Fruit fly (Drosophila melanogaster) whole organism, embryonic: Measurements from ENCODE around the gene CG10211.

Experiments
- Adf1 ChIP-seq: fragments of 200-800 bp; sonication (Bioruptor generic); IDR thresholded peaks from 2 replicates; pipeline ENCODE4 v1.3.6; 2022; ENCODE audit warnings: missing biosample characterization, missing genetic modification characterization
- Aef1 ChIP-seq: fragments of 200-800 bp; sonication (Bioruptor generic); IDR thresholded peaks from 3 replicates; pipeline ENCODE4 v1.3.6; 2022; ENCODE audit warnings: missing biosample characterization, missing genetic modification characterization
- Asciz ChIP-seq: fragments of 200-800 bp; sonication (Bioruptor generic); optimal IDR thresholded peaks from 2 replicates; lab custom pipeline; 2017; ENCODE audit warnings: missing biosample characterization, mild to moderate bottlenecking, missing genetic modification characterization, missing genetic modification reagents
- CG11093 ChIP-seq: fragments of 200-800 bp; sonication (Bioruptor generic); IDR thresholded peaks from 3 replicates; pipeline ENCODE4 v1.3.6; 2022; ENCODE audit warnings: missing biosample characterization, missing genetic modification characterization
- CG11695 ChIP-seq: fragments of 200-800 bp; sonication (Bioruptor generic); IDR thresholded peaks from 3 replicates; pipeline ENCODE4 v1.3.6; 2022; ENCODE audit warnings: missing biosample characterization, missing genetic modification characterization
- CG12155 ChIP-seq: fragments of 200-800 bp; sonication (Bioruptor generic); optimal IDR thresholded peaks from 3 replicates; lab custom pipeline; 2016; ENCODE audit warnings: missing biosample characterization, missing genetic modification characterization
- CG12659 ChIP-seq: fragments of 200-800 bp; sonication (Bioruptor generic); optimal IDR thresholded peaks from 3 replicates; lab custom pipeline; 2017; ENCODE audit warnings: mild to moderate bottlenecking, missing biosample characterization, missing genetic modification reagents, missing genetic modification characterization
- CG13296 ChIP-seq: fragments of 200-800 bp; sonication (Bioruptor generic); optimal IDR thresholded peaks from 3 replicates; lab custom pipeline; 2018; ENCODE audit warnings: missing biosample characterization, mild to moderate bottlenecking, missing genetic modification characterization
- CG15011 ChIP-seq: fragments of 200-800 bp; sonication (Bioruptor generic); optimal IDR thresholded peaks from 3 replicates; lab custom pipeline; 2018; ENCODE audit warnings: missing biosample characterization, mild to moderate bottlenecking, missing genetic modification characterization
- CG2199 ChIP-seq: fragments of 200-800 bp; sonication (Bioruptor generic); IDR thresholded peaks from 3 replicates; pipeline ENCODE4 v1.3.6; 2022; ENCODE audit warnings: missing biosample characterization, missing genetic modification characterization
- CG2712 ChIP-seq: fragments of 200-800 bp; optimal IDR thresholded peaks from 3 replicates; lab custom pipeline; 2019; ENCODE audit warnings: missing biosample characterization, mild to moderate bottlenecking, missing genetic modification characterization, moderate library complexity
- CG6272 ChIP-seq: fragments of 200-800 bp; sonication (Bioruptor generic); IDR thresholded peaks from 2 replicates; pipeline ENCODE4 v1.3.6; 2022; ENCODE audit warnings: missing biosample characterization, missing genetic modification characterization
- CG8924 ChIP-seq: fragments of 200-800 bp; optimal IDR thresholded peaks from 3 replicates; lab custom pipeline; 2019; ENCODE audit warnings: missing biosample characterization, mild to moderate bottlenecking, missing genetic modification characterization, moderate library complexity
- CG9215 ChIP-seq: fragments of 200-800 bp; sonication (Bioruptor generic); IDR thresholded peaks from 2 replicates; pipeline ENCODE4 v1.3.6; 2022; ENCODE audit warnings: missing biosample characterization, missing genetic modification characterization
- CG9437 ChIP-seq: fragments of 200-800 bp; sonication (Bioruptor generic); optimal IDR thresholded peaks from 2 replicates; lab custom pipeline; 2018; ENCODE audit warnings: missing biosample characterization, mild to moderate bottlenecking, missing genetic modification characterization
- CHES-1-like ChIP-seq: fragments of 200-800 bp; sonication (Bioruptor generic); optimal IDR thresholded peaks from 2 replicates; lab custom pipeline; 2016; ENCODE audit warnings: missing biosample characterization, missing genetic modification characterization
- Chrac-16 ChIP-seq: fragments of 200-800 bp; sonication (Bioruptor generic); optimal IDR thresholded peaks from 3 replicates; lab custom pipeline; 2016; ENCODE audit warnings: missing biosample characterization, missing genetic modification characterization
- CoRest ChIP-seq: fragments of 200-800 bp; sonication (Bioruptor generic); optimal IDR thresholded peaks from 3 replicates; lab custom pipeline; 2018; ENCODE audit warnings: missing biosample characterization, mild to moderate bottlenecking, missing genetic modification characterization, moderate library complexity
- Deaf1 ChIP-seq: fragments of 200-800 bp; optimal IDR thresholded peaks from 3 replicates; lab custom pipeline; 2019; ENCODE audit warnings: missing biosample characterization, mild to moderate bottlenecking, missing genetic modification characterization, moderate library complexity
- Dek ChIP-seq: fragments of 200-800 bp; sonication (Bioruptor generic); optimal IDR thresholded peaks from 3 replicates; lab custom pipeline; 2019; ENCODE audit warnings: missing biosample characterization, mild to moderate bottlenecking, missing genetic modification characterization, moderate library complexity
- Ets65A ChIP-seq: fragments of 200-800 bp; sonication (Bioruptor generic); peaks from one replicate; lab custom pipeline; 2016; ENCODE audit warnings: missing biosample characterization, missing genetic modification characterization
- Fer3 ChIP-seq: fragments of 200-800 bp; sonication (Bioruptor generic); optimal IDR thresholded peaks from 2 replicates; lab custom pipeline; 2018; ENCODE audit warnings: missing biosample characterization, mild to moderate bottlenecking, missing genetic modification characterization, moderate library complexity
- Hmr ChIP-seq: fragments of 200-800 bp; sonication (Bioruptor generic); optimal IDR thresholded peaks from 3 replicates; lab custom pipeline; 2017; ENCODE audit warnings: mild to moderate bottlenecking, missing biosample characterization, missing genetic modification reagents, missing genetic modification characterization
- Mes4 ChIP-seq: fragments of 200-800 bp; sonication (Bioruptor generic); optimal IDR thresholded peaks from 2 replicates; lab custom pipeline; 2016; ENCODE audit warnings: missing biosample characterization, missing genetic modification characterization
- Myb ChIP-seq: fragments of 200-800 bp; sonication (Bioruptor generic); optimal IDR thresholded peaks from 2 replicates; lab custom pipeline; 2016; ENCODE audit warnings: missing biosample characterization, missing genetic modification characterization
- Oli ChIP-seq: fragments of 200-800 bp; sonication (Bioruptor generic); optimal IDR thresholded peaks from 2 replicates; lab custom pipeline; 2018; ENCODE audit warnings: missing biosample characterization, mild to moderate bottlenecking, missing genetic modification characterization, moderate library complexity
- Optix ChIP-seq: fragments of 200-800 bp; sonication (Bioruptor generic); IDR thresholded peaks from 3 replicates; pipeline ENCODE4 v1.3.6; 2022; ENCODE audit warnings: missing biosample characterization, missing genetic modification characterization
- Rfx ChIP-seq: fragments of 200-800 bp; sonication (Bioruptor generic); IDR thresholded peaks from 2 replicates; pipeline ENCODE4 v1.3.6; 2022; ENCODE audit warnings: missing biosample characterization, missing genetic modification characterization
- Sox100B ChIP-seq: fragments of 200-800 bp; sonication (Bioruptor generic); optimal IDR thresholded peaks from 3 replicates; lab custom pipeline; 2018; ENCODE audit warnings: missing biosample characterization, mild to moderate bottlenecking, missing genetic modification characterization
- Sox102F ChIP-seq: fragments of 200-800 bp; sonication (Bioruptor generic); optimal IDR thresholded peaks from 2 replicates; lab custom pipeline; 2018; ENCODE audit warnings: missing biosample characterization, mild to moderate bottlenecking, missing genetic modification characterization, moderate library complexity
- Stat92E ChIP-seq, 3 experiments: fragments of >200 bp in 2 of 3; fragments of 200-800 bp in 1 of 3; sonication (Bioruptor generic) in 1 of 3; optimal IDR thresholded peaks; 2 replicates each; lab custom pipeline; 2017 to 2019; ENCODE audit warnings: missing biosample characterization in 3 of 3, missing genetic modification characterization in 3 of 3, mild to moderate bottlenecking in 1 of 3, moderate library complexity in 1 of 3
- Tbp ChIP-seq: fragments of >200 bp; optimal IDR thresholded peaks from 2 replicates; lab custom pipeline; 2018; ENCODE audit warnings: missing biosample characterization, missing genetic modification characterization
- abd-A ChIP-seq: fragments of 200-800 bp; sonication (Bioruptor generic); optimal IDR thresholded peaks from 3 replicates; lab custom pipeline; 2019; ENCODE audit warnings: missing biosample characterization, mild to moderate bottlenecking, missing genetic modification characterization, moderate library complexity
- cwo ChIP-seq: fragments of 200-800 bp; sonication (Bioruptor generic); optimal IDR thresholded peaks from 3 replicates; lab custom pipeline; 2017; ENCODE audit warnings: missing biosample characterization, missing genetic modification characterization, mild to moderate bottlenecking, moderate library complexity, missing genetic modification reagents
- dmrt11E ChIP-seq: fragments of 200-800 bp; sonication (Bioruptor generic); optimal IDR thresholded peaks from 3 replicates; lab custom pipeline; 2018; ENCODE audit warnings: missing biosample characterization, mild to moderate bottlenecking, missing genetic modification characterization, moderate library complexity
- dysf ChIP-seq: fragments of 200-800 bp; sonication (Bioruptor generic); IDR thresholded peaks from 3 replicates; pipeline ENCODE4 v1.3.6; 2022; ENCODE audit warnings: missing biosample characterization, missing genetic modification characterization
- exex ChIP-seq: fragments of 200-800 bp; sonication (Bioruptor generic); optimal IDR thresholded peaks from 4 replicates; lab custom pipeline; 2018; ENCODE audit warnings: missing biosample characterization, mild to moderate bottlenecking, missing genetic modification characterization, moderate library complexity
- eyg ChIP-seq: fragments of 200-800 bp; sonication (Bioruptor generic); optimal IDR thresholded peaks from 3 replicates; lab custom pipeline; 2016; ENCODE audit warnings: missing biosample characterization, missing genetic modification characterization
- grau ChIP-seq: fragments of 200-800 bp; optimal IDR thresholded peaks from 3 replicates; lab custom pipeline; 2019; ENCODE audit warnings: missing biosample characterization, mild to moderate bottlenecking, missing genetic modification characterization, moderate library complexity
- kah ChIP-seq: fragments of 200-800 bp; sonication (Bioruptor generic); optimal IDR thresholded peaks from 2 replicates; lab custom pipeline; 2018; ENCODE audit warnings: missing biosample characterization, mild to moderate bottlenecking, missing genetic modification characterization
- row ChIP-seq: fragments of 200-800 bp; sonication (Bioruptor generic); IDR thresholded peaks from 3 replicates; pipeline ENCODE4 v1.3.6; 2022; ENCODE audit warnings: missing biosample characterization, missing genetic modification characterization
- sim ChIP-seq: fragments of 200-800 bp; sonication (Bioruptor generic); IDR thresholded peaks from 2 replicates; pipeline ENCODE4 v1.3.6; 2022; ENCODE audit warnings: missing biosample characterization, missing genetic modification characterization
- stc ChIP-seq: fragments of 200-800 bp; sonication (Bioruptor generic); IDR thresholded peaks from 2 replicates; pipeline ENCODE4 v1.3.6; 2022; ENCODE audit warnings: missing biosample characterization, missing genetic modification characterization
- sug ChIP-seq: fragments of 200-800 bp; optimal IDR thresholded peaks from 2 replicates; lab custom pipeline; 2019; ENCODE audit warnings: missing biosample characterization, mild to moderate bottlenecking, missing genetic modification characterization, moderate library complexity
- tll ChIP-seq, 2 experiments: fragments of 200-800 bp in 1 of 2; fragments of >200 bp in 1 of 2; sonication (Bioruptor generic) in 1 of 2; optimal IDR thresholded peaks; 2 replicates each; lab custom pipeline; 2017 to 2019; ENCODE audit warnings: missing biosample characterization in 2 of 2, missing genetic modification characterization in 2 of 2, mild to moderate bottlenecking in 1 of 2, moderate library complexity in 1 of 2
- twi ChIP-seq: fragments of 200-800 bp; optimal IDR thresholded peaks from 2 replicates; lab custom pipeline; 2019; ENCODE audit warnings: missing biosample characterization, mild to moderate bottlenecking, missing genetic modification characterization, moderate library complexity
- vnd ChIP-seq: fragments of 200-800 bp; sonication (Bioruptor generic); IDR thresholded peaks from 3 replicates; pipeline ENCODE4 v1.3.6; 2022; ENCODE audit warnings: missing biosample characterization, missing genetic modification characterization; ENCODE audit not compliant: partially characterized antibody

The CG10211 gene

dm6 chr2L:18564417-18564816 is 47.1 kb downstream of the CG10211 start (continued):
- TF ChIP-seq sim (GFP tag; lab: Robert Waterston, UW) (peak; percentile 13; the same call in 1 of the 2 replicates), Rfx (GFP tag; lab: Robert Waterston, UW) (peak; percentile 47), CG2199 (GFP tag; lab: Robert Waterston, UW) (0 out of 3 replicates have a peak, but pooled peaks have one; percentile 23), CG9437 (peak; percentile 33), Deaf1 (no peak), stc (no peak)

DNA sequence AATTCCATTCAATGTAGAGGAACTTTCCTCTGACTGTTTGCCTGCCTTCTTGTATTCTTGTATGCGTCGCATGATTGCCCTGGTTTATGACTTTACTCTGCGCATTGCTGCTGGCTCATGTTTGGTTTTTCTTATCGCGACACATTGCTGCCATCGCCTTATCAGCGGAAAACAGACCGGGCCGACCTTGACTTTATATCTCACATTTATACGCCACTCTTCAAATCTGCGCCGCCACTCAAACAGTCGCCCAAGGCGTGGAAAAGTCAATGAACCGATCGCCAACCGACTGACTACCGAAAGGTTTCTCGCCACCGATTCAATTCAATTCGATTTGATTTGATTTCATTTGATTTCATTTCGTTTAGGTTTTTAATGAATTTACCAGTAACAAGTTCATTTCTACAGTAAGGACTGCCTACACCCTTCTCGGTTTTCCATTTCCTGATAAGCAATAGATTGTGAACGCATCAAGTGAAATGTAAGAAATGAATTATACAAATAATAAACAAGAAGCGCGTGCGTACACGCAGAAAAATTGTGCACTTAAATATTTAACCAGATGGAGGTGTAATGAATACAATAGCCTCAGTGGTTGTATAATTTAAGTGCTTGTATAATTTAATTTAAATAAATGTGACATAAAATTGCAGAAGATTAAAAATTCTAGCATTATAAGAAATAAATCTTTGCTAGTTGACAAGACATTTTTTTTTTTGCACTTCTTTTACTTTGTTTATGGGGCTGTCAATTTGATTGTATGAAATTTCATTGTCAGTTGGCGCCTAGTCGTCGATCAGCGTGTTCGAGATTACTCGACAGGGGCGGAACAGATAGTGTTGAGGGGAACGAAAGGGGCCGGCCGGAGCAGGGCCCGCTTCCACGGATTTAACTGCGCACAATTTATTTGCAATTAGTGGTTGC is 49.2 kb downstream of the CG10211 start:
- peak; percentile 16 for TF ChIP-seq CG12155 (GFP tag; lab: Kevin White, UChicago)
- TF ChIP-seq CoRest (tag; lab: Kevin White, UChicago): peak; percentile 47
- TF ChIP-seq CG15011 (GFP tag; lab: Kevin White, UChicago): peak; percentile 31
- TF ChIP-seq cwo (GFP tag; lab: Kevin White, UChicago): peak; percentile 14
- TF ChIP-seq CG11093: no peak
- peak; percentile 73 for TF ChIP-seq row
- peak in 1 of 2 experiments; percentile 58 for TF ChIP-seq tll (GFP tag; optimal IDR thresholded peaks at IDR 0.05; lab: Kevin White, UChicago)
- peak; percentile 55 for TF ChIP-seq Oli (tag; lab: Kevin White, UChicago)
- TF ChIP-seq exex (tag; lab: Kevin White, UChicago): peak; percentile 64
- peak; percentile 29 for TF ChIP-seq CG8924 (tag; lab: Kevin White, UChicago)
- TF ChIP-seq abd-A (tag; lab: Kevin White, UChicago): no peak
- no peak for TF ChIP-seq CG6272 (GFP tag; lab: Robert Waterston, UW)
- peak; percentile 65 for TF ChIP-seq dmrt11E (tag; lab: Kevin White, UChicago)
- TF ChIP-seq Sox100B (GFP tag; lab: Kevin White, UChicago): peak; percentile 42
- no peak for TF ChIP-seq CG11695 (GFP tag; lab: Robert Waterston, UW)
- no peak for TF ChIP-seq CG13296 (GFP tag; lab: Kevin White, UChicago)
- no peak for TF ChIP-seq Aef1 (GFP tag; lab: Robert Waterston, UW)
- 0 out of 3 replicates have a peak, but pooled peaks have one; percentile 24 for TF ChIP-seq vnd
- TF ChIP-seq Myb: no peak
- TF ChIP-seq CHES-1-like (GFP tag; lab: Kevin White, UChicago): no peak
- TF ChIP-seq Asciz (GFP tag; lab: Kevin White, UChicago): no peak
- TF ChIP-seq Stat92E (GFP tag; optimal IDR thresholded peaks at IDR 0.05; lab: Kevin White, UChicago): no peak
- TF ChIP-seq Adf1: no peak
- TF ChIP-seq Mes4: no peak
- no peak for TF ChIP-seq CG9215 (GFP tag; lab: Robert Waterston, UW)
- TF ChIP-seq CG12659: no peak
- peak; percentile 50 for TF ChIP-seq Hmr (GFP tag; lab: Kevin White, UChicago)
- peak; percentile 22 for TF ChIP-seq Dek
- TF ChIP-seq Chrac-16 (GFP tag; lab: Kevin White, UChicago): peak; percentile 9
- TF ChIP-seq kah: no peak
- TF ChIP-seq eyg (GFP tag; lab: Kevin White, UChicago): no peak
- peak; percentile 58 for TF ChIP-seq Sox102F (GFP tag; lab: Kevin White, UChicago)
- peak; percentile 57 for TF ChIP-seq CG2712 (tag; lab: Kevin White, UChicago)
- TF ChIP-seq Optix (GFP tag; lab: Robert Waterston, UW): no peak
- peak; percentile 39; the same call in 2 of the 3 replicates for TF ChIP-seq dysf (GFP tag; lab: Robert Waterston, UW)
- no peak for TF ChIP-seq Tbp (GFP tag; lab: Kevin White, UChicago)
- peak; percentile 9 for TF ChIP-seq Fer3 (tag; lab: Kevin White, UChicago)
- TF ChIP-seq grau (tag; lab: Kevin White, UChicago): peak; percentile 77
- peak; percentile 56 for TF ChIP-seq twi (tag; lab: Kevin White, UChicago)
- TF ChIP-seq Ets65A: no peak
- TF ChIP-seq sug (tag; lab: Kevin White, UChicago): peak; percentile 79
